Fruit fly (Drosophila melanogaster) whole organism, embryonic: ENCODE results near the gene CG13384.

Experiments
- B-H2 ChIP-seq: fragments of 200-800 bp; sonication (Bioruptor generic); optimal IDR thresholded peaks from 2 replicates; lab custom pipeline; 2018; ENCODE audit warnings: missing biosample characterization, mild to moderate bottlenecking, missing genetic modification characterization
- CG11085 ChIP-seq: fragments of 200-800 bp; sonication (Bioruptor generic); IDR thresholded peaks from 2 replicates; pipeline ENCODE4 v1.3.6; 2022; ENCODE audit warnings: missing biosample characterization, missing genetic modification characterization
- CG11093 ChIP-seq: fragments of 200-800 bp; sonication (Bioruptor generic); IDR thresholded peaks from 3 replicates; pipeline ENCODE4 v1.3.6; 2022; ENCODE audit warnings: missing biosample characterization, missing genetic modification characterization
- CG11456 ChIP-seq: fragments of 200-800 bp; sonication (Bioruptor generic); IDR thresholded peaks from 3 replicates; pipeline ENCODE4 v1.3.6; 2022; ENCODE audit warnings: missing biosample characterization, missing genetic modification characterization
- CG11695 ChIP-seq: fragments of 200-800 bp; sonication (Bioruptor generic); IDR thresholded peaks from 3 replicates; pipeline ENCODE4 v1.3.6; 2022; ENCODE audit warnings: missing biosample characterization, missing genetic modification characterization
- CG13123 ChIP-seq: fragments of 200-800 bp; sonication (Bioruptor generic); optimal IDR thresholded peaks from 2 replicates; lab custom pipeline; 2016; ENCODE audit warnings: missing biosample characterization, missing genetic modification characterization
- CG15011 ChIP-seq: fragments of 200-800 bp; sonication (Bioruptor generic); optimal IDR thresholded peaks from 3 replicates; lab custom pipeline; 2018; ENCODE audit warnings: missing biosample characterization, mild to moderate bottlenecking, missing genetic modification characterization
- CG15696 ChIP-seq: fragments of 200-800 bp; sonication (Bioruptor generic); optimal IDR thresholded peaks from 2 replicates; lab custom pipeline; 2019; ENCODE audit warnings: missing biosample characterization, mild to moderate bottlenecking, missing genetic modification characterization, moderate library complexity
- CG18476 ChIP-seq: fragments of 200-800 bp; sonication (Bioruptor generic); optimal IDR thresholded peaks from 2 replicates; lab custom pipeline; 2016; ENCODE audit warnings: missing biosample characterization, mild to moderate bottlenecking, missing genetic modification characterization
- CG2116 ChIP-seq: fragments of 200-800 bp; sonication (Bioruptor generic); optimal IDR thresholded peaks from 3 replicates; lab custom pipeline; 2018; ENCODE audit warnings: missing biosample characterization, mild to moderate bottlenecking, missing genetic modification characterization
- CG2202 ChIP-seq: fragments of 200-800 bp; sonication (Bioruptor generic); optimal IDR thresholded peaks from 2 replicates; lab custom pipeline; 2018; ENCODE audit warnings: missing biosample characterization, mild to moderate bottlenecking, missing genetic modification characterization
- CG7357 ChIP-seq: fragments of 200-800 bp; sonication (Bioruptor generic); IDR thresholded peaks from 3 replicates; pipeline ENCODE4 v1.3.6; 2022; ENCODE audit warnings: missing biosample characterization, missing genetic modification characterization
- CG7745 ChIP-seq: fragments of 200-800 bp; sonication (Bioruptor generic); optimal IDR thresholded peaks from 2 replicates; lab custom pipeline; 2018; ENCODE audit warnings: missing biosample characterization, mild to moderate bottlenecking, missing genetic modification characterization, moderate library complexity
- CG7928 ChIP-seq: fragments of 200-800 bp; sonication (Bioruptor generic); optimal IDR thresholded peaks from 2 replicates; lab custom pipeline; 2017; ENCODE audit warnings: missing biosample characterization, mild to moderate bottlenecking, missing genetic modification characterization
- CG8478 ChIP-seq: fragments of >200 bp; optimal IDR thresholded peaks from 2 replicates; lab custom pipeline; 2018
- CG8924 ChIP-seq: fragments of 200-800 bp; optimal IDR thresholded peaks from 3 replicates; lab custom pipeline; 2019; ENCODE audit warnings: missing biosample characterization, mild to moderate bottlenecking, missing genetic modification characterization, moderate library complexity
- CG9609 ChIP-seq: fragments of 200-800 bp; sonication (Bioruptor generic); optimal IDR thresholded peaks from 3 replicates; lab custom pipeline; 2016; ENCODE audit warnings: missing biosample characterization, missing genetic modification characterization
- CG9727 ChIP-seq: fragments of 200-800 bp; sonication (Bioruptor generic); optimal IDR thresholded peaks from 3 replicates; lab custom pipeline; 2017; ENCODE audit warnings: missing biosample characterization, mild to moderate bottlenecking, missing genetic modification characterization
- CHES-1-like ChIP-seq: fragments of 200-800 bp; sonication (Bioruptor generic); optimal IDR thresholded peaks from 2 replicates; lab custom pipeline; 2016; ENCODE audit warnings: missing biosample characterization, missing genetic modification characterization
- Chrac-16 ChIP-seq: fragments of 200-800 bp; sonication (Bioruptor generic); optimal IDR thresholded peaks from 3 replicates; lab custom pipeline; 2016; ENCODE audit warnings: missing biosample characterization, missing genetic modification characterization
- Doc3 ChIP-seq: fragments of 200-800 bp; sonication (Bioruptor generic); IDR thresholded peaks from 3 replicates; pipeline ENCODE4 v1.3.6; 2022; ENCODE audit warnings: missing biosample characterization, missing genetic modification characterization; ENCODE audit not compliant: partially characterized antibody
- ERR ChIP-seq: fragments of 200-800 bp; sonication (Bioruptor generic); optimal IDR thresholded peaks from 2 replicates; lab custom pipeline; 2016; ENCODE audit warnings: missing biosample characterization, missing genetic modification characterization
- HLH54F ChIP-seq: fragments of 200-800 bp; sonication (Bioruptor generic); optimal IDR thresholded peaks from 3 replicates; lab custom pipeline; 2016; ENCODE audit warnings: missing biosample characterization, missing genetic modification characterization
- Hmx ChIP-seq: fragments of 200-800 bp; sonication (Bioruptor generic); optimal IDR thresholded peaks from 2 replicates; lab custom pipeline; 2016; ENCODE audit warnings: missing biosample characterization, missing genetic modification characterization
- Hr78 ChIP-seq, 2 experiments: fragments of 200-800 bp in 1 of 2; fragments of >200 bp in 1 of 2; sonication (Bioruptor generic) in 1 of 2; optimal IDR thresholded peaks; 2 replicates each; lab custom pipeline; 2017 to 2019; ENCODE audit warnings: missing biosample characterization in 2 of 2, missing genetic modification characterization in 2 of 2, mild to moderate bottlenecking in 1 of 2, moderate library complexity in 1 of 2
- Lhr ChIP-seq: fragments of 200-800 bp; sonication (Bioruptor generic); optimal IDR thresholded peaks from 3 replicates; lab custom pipeline; 2017; ENCODE audit warnings: mild to moderate bottlenecking, missing biosample characterization, missing genetic modification reagents, missing genetic modification characterization
- Opbp ChIP-seq: fragments of 200-800 bp; sonication (Bioruptor generic); IDR thresholded peaks from 3 replicates; pipeline ENCODE4 v1.3.6; 2022; ENCODE audit warnings: missing biosample characterization, missing genetic modification characterization; ENCODE audit not compliant: partially characterized antibody
- Rx ChIP-seq: fragments of 200-800 bp; sonication (Bioruptor generic); IDR thresholded peaks from 2 replicates; pipeline ENCODE4 v1.3.6; 2022; ENCODE audit warnings: missing biosample characterization, missing genetic modification characterization
- Six4 ChIP-seq: fragments of 200-800 bp; sonication (Bioruptor generic); optimal IDR thresholded peaks from 2 replicates; lab custom pipeline; 2016; ENCODE audit warnings: missing biosample characterization, missing genetic modification characterization
- TFAM ChIP-seq: fragments of 200-800 bp; sonication (Bioruptor generic); optimal IDR thresholded peaks from 2 replicates; lab custom pipeline; 2017; ENCODE audit warnings: missing biosample characterization, missing genetic modification characterization, inconsistent platforms
- Xbp1 ChIP-seq: fragments of 200-800 bp; sonication (Bioruptor generic); optimal IDR thresholded peaks from 3 replicates; lab custom pipeline; 2016; ENCODE audit warnings: missing biosample characterization, mild to moderate bottlenecking, missing genetic modification characterization
- abd-A ChIP-seq: fragments of 200-800 bp; sonication (Bioruptor generic); optimal IDR thresholded peaks from 3 replicates; lab custom pipeline; 2019; ENCODE audit warnings: missing biosample characterization, mild to moderate bottlenecking, missing genetic modification characterization, moderate library complexity
- amos ChIP-seq: fragments of 200-800 bp; sonication (Bioruptor generic); IDR thresholded peaks from 2 replicates; pipeline ENCODE4 v1.3.6; 2022; ENCODE audit warnings: missing biosample characterization, missing genetic modification characterization; ENCODE audit not compliant: partially characterized antibody
- cad ChIP-seq: fragments of >200 bp; optimal IDR thresholded peaks from 2 replicates; lab custom pipeline; 2017; ENCODE audit warnings: missing biosample characterization, missing genetic modification characterization
- crol ChIP-seq: fragments of 200-800 bp; sonication (Bioruptor generic); IDR thresholded peaks from 2 replicates; pipeline ENCODE4 v1.3.6; 2022; ENCODE audit warnings: missing biosample characterization, missing genetic modification characterization
- inv ChIP-seq: fragments of 200-800 bp; sonication (Bioruptor generic); IDR thresholded peaks from 2 replicates; pipeline ENCODE4 v1.3.6; 2022; ENCODE audit warnings: missing biosample characterization, missing genetic modification characterization; ENCODE audit not compliant: partially characterized antibody
- lab ChIP-seq: fragments of 200-800 bp; sonication (Bioruptor generic); optimal IDR thresholded peaks from 3 replicates; lab custom pipeline; 2017; ENCODE audit warnings: missing biosample characterization, missing genetic modification characterization, mild to moderate bottlenecking, moderate library complexity, missing genetic modification reagents
- luna ChIP-seq: fragments of 200-800 bp; sonication (Bioruptor generic); optimal IDR thresholded peaks from 2 replicates; lab custom pipeline; 2016; ENCODE audit warnings: missing biosample characterization, missing genetic modification characterization
- p53 ChIP-seq: fragments of 200-800 bp; sonication (Bioruptor generic); optimal IDR thresholded peaks from 2 replicates; lab custom pipeline; 2016; ENCODE audit warnings: missing biosample characterization, missing genetic modification characterization
- pzg ChIP-seq: fragments of 200-800 bp; sonication (Bioruptor generic); optimal IDR thresholded peaks from 3 replicates; lab custom pipeline; 2018; ENCODE audit warnings: missing biosample characterization, mild to moderate bottlenecking, missing genetic modification characterization, moderate library complexity
- salm ChIP-seq: fragments of 200-800 bp; sonication (Bioruptor generic); optimal IDR thresholded peaks from 2 replicates; lab custom pipeline; 2018; ENCODE audit warnings: missing biosample characterization, mild to moderate bottlenecking, missing genetic modification characterization
- sima ChIP-seq: fragments of 200-800 bp; sonication (Bioruptor generic); optimal IDR thresholded peaks from 2 replicates; lab custom pipeline; 2016; ENCODE audit warnings: missing biosample characterization, missing genetic modification characterization
- sisA ChIP-seq: fragments of 200-800 bp; sonication (Bioruptor generic); IDR thresholded peaks from 2 replicates; pipeline ENCODE4 v1.3.6; 2022; ENCODE audit warnings: missing biosample characterization, missing genetic modification characterization
- stwl ChIP-seq: fragments of 200-800 bp; sonication (Bioruptor generic); optimal IDR thresholded peaks from 3 replicates; lab custom pipeline; 2018; ENCODE audit warnings: missing biosample characterization, mild to moderate bottlenecking, missing genetic modification characterization, moderate library complexity
- tin ChIP-seq: fragments of 200-800 bp; sonication (Bioruptor generic); optimal IDR thresholded peaks from 3 replicates; lab custom pipeline; 2016; ENCODE audit warnings: missing biosample characterization, missing genetic modification characterization
- tio ChIP-seq: fragments of 200-800 bp; sonication (Bioruptor generic); optimal IDR thresholded peaks from 2 replicates; lab custom pipeline; 2017; ENCODE audit warnings: missing biosample characterization, missing genetic modification characterization, inconsistent platforms
- tx ChIP-seq: fragments of 200-800 bp; sonication (Bioruptor generic); optimal IDR thresholded peaks from 2 replicates; lab custom pipeline; 2016; ENCODE audit warnings: missing biosample characterization, missing genetic modification characterization
- unpg ChIP-seq: fragments of 200-800 bp; sonication (Bioruptor generic); optimal IDR thresholded peaks from 3 replicates; lab custom pipeline; 2018; ENCODE audit warnings: missing biosample characterization, mild to moderate bottlenecking, missing genetic modification characterization, moderate library complexity
- yki ChIP-seq: fragments of >200 bp; optimal IDR thresholded peaks from 3 replicates; lab custom pipeline; 2018
- zen2 ChIP-seq: fragments of 200-800 bp; sonication (Bioruptor generic); IDR thresholded peaks from 3 replicates; pipeline ENCODE4 v1.3.6; 2022; ENCODE audit warnings: missing biosample characterization, missing genetic modification characterization; ENCODE audit not compliant: partially characterized antibody

CG13384 gene

dm6 chr2L:8381508-8382036 lies 2.7 kb upstream of the CG13384 start, which contains the start of gene AlaRS (continued):
- no peak for TF ChIP-seq CG11456 (GFP tag; lab: Robert Waterston, UW)
- TF ChIP-seq unpg = peak; percentile 41
- no peak for TF ChIP-seq tio (GFP tag; lab: Kevin White, UChicago)
- TF ChIP-seq CG8924 (tag; lab: Kevin White, UChicago) = peak; percentile 28
- peak; percentile 12 for TF ChIP-seq CG18476
- peak; percentile 50; the same call in 1 of the 3 replicates for TF ChIP-seq Opbp
- peak; percentile 18 for TF ChIP-seq Six4 (GFP tag; lab: Kevin White, UChicago)
- peak; percentile 19 for TF ChIP-seq tin (GFP tag; lab: Kevin White, UChicago)
- TF ChIP-seq lab = peak; percentile 27
- peak; percentile 45 for TF ChIP-seq stwl (tag; lab: Kevin White, UChicago)
- TF ChIP-seq CG9609 (GFP tag; lab: Kevin White, UChicago) = no peak
- TF ChIP-seq CG7928 = no peak
- TF ChIP-seq pzg = peak; percentile 36
- TF ChIP-seq abd-A = no peak
- TF ChIP-seq CG15696 = no peak
- TF ChIP-seq Hr78 (GFP tag; optimal IDR thresholded peaks at IDR 0.05; lab: Kevin White, UChicago) = no peak
- no peak for TF ChIP-seq sima (GFP tag; lab: Kevin White, UChicago)
- TF ChIP-seq CG8478 (lab: Kevin White, UChicago) = no peak
- TF ChIP-seq CG15011 (GFP tag; lab: Kevin White, UChicago) = no peak

DNA sequence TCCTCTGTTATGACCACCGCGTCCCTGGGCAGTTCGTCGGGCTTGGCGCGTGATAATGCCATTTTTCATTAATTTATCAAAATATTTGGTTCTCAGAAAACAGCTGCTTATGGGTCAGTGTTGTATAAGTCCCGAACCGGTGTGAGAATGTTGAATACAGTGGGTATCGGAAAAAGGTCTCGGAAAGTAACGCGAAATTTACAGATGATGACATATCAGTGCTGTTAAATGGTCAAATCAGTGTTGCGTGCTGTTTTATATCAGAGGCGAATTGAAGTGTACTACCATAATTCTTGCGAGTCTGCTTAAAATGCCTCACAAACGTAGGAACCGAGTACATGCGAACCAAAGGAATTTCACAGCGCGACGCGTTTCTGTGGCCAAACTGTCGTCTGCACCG lies 1.6 kb upstream of the CG13384 start, which contains the start of the genes CG13392 and Rcd4:
Gene CG13392, minus strand, starts transcription at position 162 of the 400 bp plus-strand sequence.
Gene Rcd4, plus strand, starts transcription at position 216 of the 400 bp plus-strand sequence.
- TF ChIP-seq Hmx (GFP tag; lab: Kevin White, UChicago) (no peak), salm (tag; lab: Kevin White, UChicago) (no peak), CHES-1-like (GFP tag; lab: Kevin White, UChicago) (peak; percentile 79), p53 (GFP tag; lab: Kevin White, UChicago) (peak; percentile 26), ERR (GFP tag; lab: Kevin White, UChicago) (peak; percentile 81), zen2 (GFP tag; lab: Robert Waterston, UW) (peak; percentile 72; the same call in 2 of the 3 replicates), yki (lab: Kevin White, UChicago) (no peak), sisA (GFP tag; lab: Robert Waterston, UW) (0 out of 2 replicates have a peak, but pooled peaks have one; percentile 33), Lhr (peak; percentile 35), CG11093 (GFP tag; lab: Robert Waterston, UW) (no peak), CG13123 (GFP tag; lab: Kevin White, UChicago) (no peak), CG15696 (no peak), Xbp1 (peak; percentile 65), crol (GFP tag; lab: Robert Waterston, UW) (no peak), Chrac-16 (GFP tag; lab: Kevin White, UChicago) (peak; percentile 61), amos (peak; percentile 67), inv (GFP tag; lab: Robert Waterston, UW) (0 out of 2 replicates have a peak, but pooled peaks have one; percentile 22), CG8478 (lab: Kevin White, UChicago) (no peak), CG9727 (GFP tag; lab: Kevin White, UChicago) (peak; percentile 30), B-H2 (GFP tag; lab: Kevin White, UChicago) (peak; percentile 76), TFAM (GFP tag; lab: Kevin White, UChicago) (no peak), Six4 (GFP tag; lab: Kevin White, UChicago) (no peak), luna (peak; percentile 60), CG7745 (no peak), tio (GFP tag; lab: Kevin White, UChicago) (no peak), HLH54F (GFP tag; lab: Kevin White, UChicago) (peak; percentile 81), CG7357 (GFP tag; lab: Robert Waterston, UW) (no peak), CG2116 (GFP tag; lab: Kevin White, UChicago) (peak; percentile 97), Rx (GFP tag; lab: Robert Waterston, UW) (no peak), CG2202 (tag; lab: Kevin White, UChicago) (peak; percentile 18), Doc3 (GFP tag; lab: Robert Waterston, UW) (peak; percentile 67; the same call in 1 of the 3 replicates), tx (GFP tag; lab: Kevin White, UChicago) (peak; percentile 67), CG11695 (GFP tag; lab: Robert Waterston, UW) (no peak; the same call in 2 of the 3 replicates), cad (no peak), CG11085 (GFP tag; lab: Robert Waterston, UW) (peak; percentile 61; the same call in 1 of the 2 replicates)
